Worm (Caenorhabditis elegans) whole organism, early embryonic: ENCODE measurements around the gene B0432.10.

Source experiments
- B0310.2 ChIP-seq: sonication (generic microtip); optimal IDR thresholded peaks from 2 replicates; lab custom pipeline; 2016; ENCODE audit warnings: mild to moderate bottlenecking, missing genetic modification characterization, missing compliant biosample characterization
- ama-1 ChIP-seq: fragments of 150-350 bp; optimal IDR thresholded peaks from 2 replicates; lab custom pipeline; 2014
- ceh-13 ChIP-seq: fragments of 200-800 bp; sonication (Bioruptor generic); optimal IDR thresholded peaks from 2 replicates; lab custom pipeline; 2018; ENCODE audit warnings: mild to moderate bottlenecking, missing genetic modification characterization, missing compliant biosample characterization
- ceh-36 ChIP-seq: sonication (generic microtip); optimal IDR thresholded peaks from 2 replicates; lab custom pipeline; 2016; ENCODE audit warnings: missing genetic modification characterization, inconsistent platforms, missing compliant biosample characterization
- flt-1 ChIP-seq: fragments of 200-800 bp; sonication (Bioruptor generic); IDR thresholded peaks from 2 replicates; pipeline ENCODE4 v1.3.6; 2022; ENCODE audit warnings: missing genetic modification characterization, missing compliant biosample characterization
- pes-1 ChIP-seq: fragments of 200-800 bp; sonication (Bioruptor generic); IDR thresholded peaks from 2 replicates; pipeline ENCODE4 v1.3.6; 2022; ENCODE audit warnings: missing genetic modification reagents, missing genetic modification characterization, missing compliant biosample characterization
- scrt-1 ChIP-seq: fragments of 200-800 bp; sonication (Bioruptor generic); IDR thresholded peaks from 2 replicates; pipeline ENCODE4 v1.3.6; 2022; ENCODE audit warnings: missing genetic modification characterization, missing compliant biosample characterization
- sea-1 ChIP-seq: fragments of 200-800 bp; sonication (Bioruptor generic); conservative IDR thresholded peaks from 2 replicates; pipeline ENCODE4 v1.3.6; 2022; ENCODE audit warnings: missing genetic modification characterization, missing compliant biosample characterization
- tra-4 ChIP-seq: sonication (generic microtip); optimal IDR thresholded peaks from 2 replicates; lab custom pipeline; 2017; ENCODE audit warnings: missing genetic modification characterization, missing compliant biosample characterization

- TF ChIP-seq ceh-13 (GFP tag; lab: Kevin White, UChicago) (no peak), pes-1 (GFP tag; lab: Robert Waterston, UW) (no peak), tra-4 (no peak), ama-1 (no peak), sea-1 (GFP tag; lab: Robert Waterston, UW) (no peak), flt-1 (GFP tag; lab: Robert Waterston, UW) (no peak), scrt-1 (GFP tag; lab: Robert Waterston, UW) (no peak), ceh-36 (tag; lab: Kevin White, UChicago) (no peak), B0310.2 (tag; lab: Kevin White, UChicago) (no peak)
Observed at ce11 chrII:288705-289205, 2.7 kb upstream of the B0432.10 start, which contains the start of gene mrpl-41.
